Worm (Caenorhabditis elegans): Measurements from ENCODE around the gene F08F8.10.

- no peak for TF ChIP-seq tbp1 (GFP tag; optimal IDR thresholded peaks at IDR 0.05)
- TF ChIP-seq hmg-20 (GFP tag; IDR thresholded peaks at IDR 0.05) = no peak
- no peak for TF ChIP-seq tlf-1 (GFP tag; optimal IDR thresholded peaks at IDR 0.05)
- TF ChIP-seq rec-8 (tag; optimal IDR thresholded peaks at IDR 0.05) = no peak
- TF ChIP-seq ccch-3 (GFP tag; optimal IDR thresholded peaks at IDR 0.05) = no peak
- TF ChIP-seq pha-4 (tag; optimal IDR thresholded peaks at IDR 0.05) = no peak
- TF ChIP-seq ztf-28 (GFP tag; IDR thresholded peaks at IDR 0.05) = no peak
- no peak for TF ChIP-seq ceh-58 (GFP tag; IDR thresholded peaks at IDR 0.05)
- no peak for TF ChIP-seq unc-62 (GFP tag; optimal IDR thresholded peaks at IDR 0.05)
- no peak for TF ChIP-seq nhr-120 (GFP tag; IDR thresholded peaks at IDR 0.05)
These were observed 1.9 kb upstream of the F08F8.10 start, which contains the start of the genes eco-1 and hmgr-1 for ce11 chrIII:7359037-7359548.
